Worm (Caenorhabditis elegans) whole organism, midembryonic: Measurements from ENCODE around the gene ZK673.11.

ENCODE experiments used
- T22C8.4 ChIP-seq: fragments of 200-800 bp; sonication (Bioruptor generic); IDR thresholded peaks from 2 replicates; pipeline ENCODE4 v1.3.6; 2022; ENCODE audit warnings: missing genetic modification characterization, missing compliant biosample characterization
- cog-1 ChIP-seq: sonication (generic microtip); optimal IDR thresholded peaks from 2 replicates; lab custom pipeline; 2016; ENCODE audit warnings: missing genetic modification characterization, missing compliant biosample characterization
- flt-1 ChIP-seq: fragments of 200-800 bp; sonication (Bioruptor generic); IDR thresholded peaks from 2 replicates; pipeline ENCODE4 v1.3.6; 2022; ENCODE audit warnings: missing genetic modification characterization, missing compliant biosample characterization
- klf-2 ChIP-seq: fragments of 200-800 bp; sonication (Bioruptor generic); conservative IDR thresholded peaks from 2 replicates; pipeline ENCODE4 v1.3.6; 2022; ENCODE audit warnings: missing genetic modification reagents, missing genetic modification characterization, missing compliant biosample characterization
- med-1 ChIP-seq: sonication (generic microtip); optimal IDR thresholded peaks from 2 replicates; lab custom pipeline; 2017; ENCODE audit warnings: missing genetic modification characterization, mild to moderate bottlenecking, missing compliant biosample characterization, antibody characterized with exemption, missing genetic modification reagents; ENCODE audit not compliant: insufficient read depth
- ref-1 ChIP-seq: fragments of 200-800 bp; sonication (Bioruptor generic); conservative IDR thresholded peaks from 2 replicates; pipeline ENCODE4 v1.3.6; 2022; ENCODE audit warnings: missing genetic modification reagents, missing genetic modification characterization, missing compliant biosample characterization
- tab-1 ChIP-seq: fragments of 200-800 bp; sonication (Bioruptor generic); IDR thresholded peaks from 2 replicates; pipeline ENCODE4 v1.3.6; 2022; ENCODE audit warnings: missing genetic modification characterization, missing compliant biosample characterization
- ztf-23 ChIP-seq: fragments of 200-800 bp; sonication (Bioruptor generic); IDR thresholded peaks from 2 replicates; pipeline ENCODE4 v1.3.6; 2022; ENCODE audit warnings: missing genetic modification reagents, missing genetic modification characterization, missing compliant biosample characterization
- ztf-29 ChIP-seq: fragments of 200-800 bp; sonication (Bioruptor generic); IDR thresholded peaks from 2 replicates; pipeline ENCODE4 v1.3.6; 2022; ENCODE audit warnings: missing genetic modification reagents, missing genetic modification characterization, missing compliant biosample characterization

DNA sequence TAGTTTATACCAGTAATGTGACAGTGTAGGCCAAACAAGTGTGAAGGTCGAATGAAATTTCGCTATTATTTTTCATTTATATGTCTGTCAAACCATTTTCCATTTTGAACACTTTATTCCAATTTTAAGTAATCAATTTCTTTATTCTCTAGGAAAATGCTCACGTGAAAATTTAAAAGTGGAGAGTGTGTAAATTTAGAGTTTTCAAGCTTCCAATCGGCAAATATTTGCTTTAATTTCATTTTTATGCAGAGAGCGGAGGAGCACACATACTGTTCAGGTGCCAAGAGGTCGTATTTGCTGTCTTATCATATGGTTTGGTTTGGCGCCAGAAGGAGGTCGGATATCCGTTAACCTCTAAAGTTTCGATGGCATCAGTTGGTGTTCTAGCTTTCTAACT is 10.3 kb upstream of the ZK673.11 start:
- no peak for TF ChIP-seq cog-1 (tag; lab: Kevin White, UChicago)
- TF ChIP-seq tab-1 (GFP tag; lab: Robert Waterston, UW), result no peak
- TF ChIP-seq ztf-23 (GFP tag; lab: Robert Waterston, UW), result no peak
- TF ChIP-seq ztf-29 (GFP tag; lab: Robert Waterston, UW), result no peak
- no peak for TF ChIP-seq klf-2 (GFP tag; lab: Robert Waterston, UW)
- no peak for TF ChIP-seq flt-1
- no peak for TF ChIP-seq med-1 (GFP tag; lab: Kevin White, UChicago)
- no peak for TF ChIP-seq T22C8.4
- no peak for TF ChIP-seq ref-1 (GFP tag; lab: Robert Waterston, UW)
